Worm (Caenorhabditis elegans) whole organism, L4/young adult: ENCODE data around the gene col-159.

Source experiments
- W03F9.2 ChIP-seq: fragments of 150-350 bp; optimal IDR thresholded peaks from 2 replicates; lab custom pipeline; 2014; ENCODE audit warnings: missing biosample characterization, missing genetic modification characterization
- dao-5 ChIP-seq: sonication (generic microtip); optimal IDR thresholded peaks from 2 replicates; lab custom pipeline; 2016; ENCODE audit warnings: missing genotype, missing genetic modification characterization, moderate library complexity, missing compliant biosample characterization
- him-1 ChIP-seq: sonication (generic microtip); optimal IDR thresholded peaks from 2 replicates; lab custom pipeline; 2016; ENCODE audit warnings: missing genotype, missing genetic modification reagents, missing genetic modification characterization, missing compliant biosample characterization

col-159 gene

ce11 chrV:13157073-13157472 lies 44.9 kb downstream of the col-159 start:
- TF ChIP-seq dao-5 (tag; lab: Kevin White, UChicago): no peak
- TF ChIP-seq W03F9.2 (tag; lab: Kevin White, UChicago): no peak
- TF ChIP-seq him-1 (tag; lab: Kevin White, UChicago): no peak

- TF ChIP-seq W03F9.2 (tag; lab: Kevin White, UChicago): no peak
- no peak for TF ChIP-seq dao-5 (tag; lab: Kevin White, UChicago)
- TF ChIP-seq him-1 (tag; lab: Kevin White, UChicago): no peak
Observed at ce11 chrV:13154225-13154624, 47.8 kb downstream of the col-159 start.

ce11 chrV:13152575-13152974 lies 49.4 kb downstream of the col-159 start, which contains the start of gene noca-1:
TSS of gene noca-1 (plus strand) at chrV:13152919.
- no peak for TF ChIP-seq him-1 (tag; lab: Kevin White, UChicago)
- no peak for TF ChIP-seq W03F9.2 (tag; lab: Kevin White, UChicago)
